Worm (Caenorhabditis elegans) whole organism, L4 larva: ENCODE results near the gene T28B11.1.

Experiments used
- D1046.2 ChIP-seq: fragments of 200-800 bp; sonication (Bioruptor generic); IDR thresholded peaks from 2 replicates; pipeline ENCODE4 v1.3.6; 2022; ENCODE audit warnings: missing genetic modification characterization, missing compliant biosample characterization
- F10B5.3 ChIP-seq: sonication (generic microtip); optimal IDR thresholded peaks from 2 replicates; lab custom pipeline; 2016; ENCODE audit warnings: mild to moderate bottlenecking, missing genetic modification characterization, missing compliant biosample characterization
- F26F4.8 ChIP-seq: fragments of 200-800 bp; sonication (Bioruptor generic); conservative IDR thresholded peaks from 2 replicates; pipeline ENCODE4 v1.3.6; 2022; ENCODE audit warnings: missing genetic modification characterization, missing compliant biosample characterization
- F44E2.7 ChIP-seq: fragments of 200-800 bp; sonication (Bioruptor generic); IDR thresholded peaks from 2 replicates; pipeline ENCODE4 v2.1.2; 2022; ENCODE audit warnings: missing genetic modification characterization, missing compliant biosample characterization
- F49E8.2 ChIP-seq: sonication (generic microtip); optimal IDR thresholded peaks from 2 replicates; lab custom pipeline; 2016; ENCODE audit warnings: missing compliant biosample characterization, mild to moderate bottlenecking, missing genetic modification characterization, borderline replicate concordance
- Y75B8A.6 ChIP-seq: fragments of 200-800 bp; sonication (Bioruptor generic); IDR thresholded peaks from 2 replicates; pipeline ENCODE4 v1.3.6; 2022; ENCODE audit warnings: missing genetic modification reagents, missing genetic modification characterization, missing compliant biosample characterization
- ZK337.2 ChIP-seq: fragments of 200-800 bp; sonication (Bioruptor generic); IDR thresholded peaks from 2 replicates; pipeline ENCODE4 v1.3.6; 2022; ENCODE audit warnings: missing genetic modification reagents, missing genetic modification characterization, missing compliant biosample characterization
- ZK546.5 ChIP-seq, 2 experiments: sonication (generic microtip); optimal IDR thresholded peaks; 2 replicates each; lab custom pipeline; 2017; ENCODE audit warnings: missing biosample characterization in 2 of 2, missing genetic modification characterization in 2 of 2
- aha-1 ChIP-seq: fragments of 150-350 bp; peaks from one replicate; lab custom pipeline; 2014; ENCODE audit warnings: missing biosample characterization, missing genetic modification characterization
- aly-2 ChIP-seq: sonication (generic microtip); optimal IDR thresholded peaks from 2 replicates; lab custom pipeline; 2018; ENCODE audit warnings: missing biosample characterization, missing genetic modification characterization
- ama-1 ChIP-seq: fragments of 150-350 bp; optimal IDR thresholded peaks from 2 replicates; lab custom pipeline; 2014; ENCODE audit warnings: inconsistent platforms, mixed read lengths
- arid-1 ChIP-seq: fragments of 200-800 bp; sonication (Bioruptor generic); conservative IDR thresholded peaks from 2 replicates; pipeline ENCODE4 v1.3.6; 2022; ENCODE audit warnings: missing genetic modification reagents, missing genetic modification characterization, missing compliant biosample characterization
- ceh-32 ChIP-seq: sonication (generic microtip); optimal IDR thresholded peaks from 2 replicates; lab custom pipeline; 2016; ENCODE audit warnings: mild to moderate bottlenecking, missing genetic modification characterization, missing compliant biosample characterization; ENCODE audit not compliant: poor library complexity
- ceh-62 ChIP-seq: sonication (generic microtip); optimal IDR thresholded peaks from 2 replicates; lab custom pipeline; 2017; ENCODE audit warnings: missing biosample characterization, missing genetic modification characterization
- cey-2 ChIP-seq: sonication (generic microtip); optimal IDR thresholded peaks from 3 replicates; lab custom pipeline; 2017; ENCODE audit warnings: missing genetic modification characterization, mild to moderate bottlenecking, missing compliant biosample characterization, antibody characterized with exemption, borderline replicate concordance; ENCODE audit not compliant: insufficient read depth
- daf-12 ChIP-seq: fragments of 150-350 bp; optimal IDR thresholded peaks from 2 replicates; lab custom pipeline; 2014; ENCODE audit warnings: missing biosample characterization, missing genetic modification reagents, missing genetic modification characterization
- daf-8 ChIP-seq: fragments of 200-800 bp; sonication (Bioruptor generic); IDR thresholded peaks from 2 replicates; pipeline ENCODE4 v1.3.6; 2022; ENCODE audit warnings: missing genetic modification characterization, missing compliant biosample characterization
- dmd-9 ChIP-seq: fragments of 200-800 bp; sonication (Bioruptor generic); IDR thresholded peaks from 2 replicates; pipeline ENCODE4 v1.3.6; 2022; ENCODE audit warnings: missing genetic modification reagents, missing genetic modification characterization, missing compliant biosample characterization
- dpl-1 ChIP-seq: fragments of 150-350 bp; optimal IDR thresholded peaks from 2 replicates; lab custom pipeline; 2014; ENCODE audit warnings: missing biosample characterization, missing genetic modification reagents, missing genetic modification characterization
- fos-1 ChIP-seq: fragments of 150-350 bp; optimal IDR thresholded peaks from 2 replicates; lab custom pipeline; 2014; ENCODE audit warnings: missing biosample characterization, missing genetic modification characterization
- gei-8 ChIP-seq: fragments of 200-800 bp; sonication (Bioruptor generic); optimal IDR thresholded peaks from 2 replicates; lab custom pipeline; 2018; ENCODE audit warnings: mild to moderate bottlenecking, missing genetic modification characterization, missing compliant biosample characterization
- hlh-30 ChIP-seq: sonication (generic microtip); optimal IDR thresholded peaks from 2 replicates; lab custom pipeline; 2017; ENCODE audit warnings: antibody characterized with exemption, mild to moderate bottlenecking, missing genetic modification characterization, missing compliant biosample characterization; ENCODE audit not compliant: insufficient read depth
- hmg-1.1 ChIP-seq: fragments of 200-800 bp; sonication (Bioruptor generic); IDR thresholded peaks from 2 replicates; pipeline ENCODE4 v1.3.6; 2022; ENCODE audit warnings: missing genetic modification reagents, missing genetic modification characterization, missing compliant biosample characterization
- jun-1 ChIP-seq: fragments of 150-350 bp; optimal IDR thresholded peaks from 2 replicates; lab custom pipeline; 2014; ENCODE audit warnings: missing biosample characterization, missing genetic modification reagents, missing genetic modification characterization
- lim-7 ChIP-seq: fragments of 200-800 bp; sonication (Bioruptor generic); IDR thresholded peaks from 2 replicates; pipeline ENCODE4 v1.3.6; 2022; ENCODE audit warnings: missing genetic modification characterization, missing compliant biosample characterization
- lin-1 ChIP-seq: fragments of 200-800 bp; sonication (Bioruptor generic); IDR thresholded peaks from 2 replicates; pipeline ENCODE4 v1.3.6; 2022; ENCODE audit warnings: missing genetic modification reagents, missing genetic modification characterization, missing compliant biosample characterization
- lsy-2 ChIP-seq, 2 experiments: fragments of 150-350 bp in 1 of 2; sonication (generic microtip) in 1 of 2; optimal IDR thresholded peaks; 2 replicates each; lab custom pipeline; 2014 to 2017; ENCODE audit warnings: missing biosample characterization in 2 of 2, missing genetic modification characterization in 2 of 2
- madf-9 ChIP-seq: fragments of 200-800 bp; sonication (Bioruptor generic); conservative IDR thresholded peaks from 2 replicates; pipeline ENCODE4 v1.3.6; 2022; ENCODE audit warnings: missing genetic modification reagents, missing genetic modification characterization, missing compliant biosample characterization
- mdl-1 ChIP-seq, 2 experiments: fragments of 150-350 bp in 1 of 2; sonication (generic microtip) in 1 of 2; optimal IDR thresholded peaks; 2 replicates each; lab custom pipeline; 2014 to 2017; ENCODE audit warnings: missing biosample characterization in 2 of 2, missing genetic modification characterization in 2 of 2
- mdt-29 ChIP-seq: fragments of 200-800 bp; sonication (Bioruptor generic); IDR thresholded peaks from 2 replicates; pipeline ENCODE4 v1.3.6; 2022; ENCODE audit warnings: missing genetic modification reagents, missing genetic modification characterization, missing compliant biosample characterization
- mxl-2 ChIP-seq: fragments of 200-800 bp; sonication (Bioruptor generic); conservative IDR thresholded peaks from 2 replicates; pipeline ENCODE4 v1.3.6; 2022; ENCODE audit warnings: missing genetic modification reagents, missing genetic modification characterization, missing compliant biosample characterization
- mxl-3 ChIP-seq: fragments of 200-800 bp; sonication (Bioruptor generic); optimal IDR thresholded peaks from 2 replicates; lab custom pipeline; 2018; ENCODE audit warnings: mild to moderate bottlenecking, missing genetic modification characterization, missing compliant biosample characterization
- nhr-25 ChIP-seq: sonication (generic microtip); optimal IDR thresholded peaks from 2 replicates; lab custom pipeline; 2017; ENCODE audit warnings: missing genetic modification characterization, mild to moderate bottlenecking, missing compliant biosample characterization, antibody characterized with exemption, moderate library complexity, borderline replicate concordance; ENCODE audit not compliant: insufficient read depth
- nhr-41 ChIP-seq: fragments of 200-800 bp; sonication (Bioruptor generic); IDR thresholded peaks from 2 replicates; pipeline ENCODE4 v1.3.6; 2022; ENCODE audit warnings: missing genetic modification reagents, missing genetic modification characterization, missing compliant biosample characterization
- nhr-42 ChIP-seq: fragments of 200-800 bp; sonication (Bioruptor generic); IDR thresholded peaks from 2 replicates; pipeline ENCODE4 v1.3.6; 2022; ENCODE audit warnings: missing genetic modification characterization, missing compliant biosample characterization
- php-3 ChIP-seq: fragments of 200-800 bp; sonication (Bioruptor generic); IDR thresholded peaks from 2 replicates; pipeline ENCODE4 v1.3.6; 2022; ENCODE audit warnings: missing genetic modification reagents, missing genetic modification characterization, missing compliant biosample characterization
- rbr-2 ChIP-seq: sonication (generic microtip); optimal IDR thresholded peaks from 2 replicates; lab custom pipeline; 2016; ENCODE audit warnings: missing genotype, missing genetic modification characterization, missing compliant biosample characterization
- set-16 ChIP-seq: fragments of 200-800 bp; sonication (Bioruptor generic); IDR thresholded peaks from 2 replicates; pipeline ENCODE4 v1.3.6; 2022; ENCODE audit warnings: missing genetic modification reagents, missing genetic modification characterization, missing compliant biosample characterization
- snpc-1.2 ChIP-seq: fragments of 200-800 bp; sonication (Bioruptor generic); IDR thresholded peaks from 2 replicates; pipeline ENCODE4 v1.3.6; 2022; ENCODE audit warnings: missing genetic modification reagents, missing genetic modification characterization, missing compliant biosample characterization
- spr-3 ChIP-seq: fragments of 200-800 bp; sonication (Bioruptor generic); optimal IDR thresholded peaks from 2 replicates; lab custom pipeline; 2018; ENCODE audit warnings: mild to moderate bottlenecking, missing genetic modification characterization, missing compliant biosample characterization
- tag-97 ChIP-seq: fragments of 200-800 bp; sonication (Bioruptor generic); IDR thresholded peaks from 2 replicates; pipeline ENCODE4 v1.3.6; 2022; ENCODE audit warnings: missing genetic modification characterization, missing compliant biosample characterization
- tra-1 ChIP-seq: fragments of 200-800 bp; sonication (Bioruptor generic); IDR thresholded peaks from 2 replicates; pipeline ENCODE4 v1.3.6; 2022; ENCODE audit warnings: missing genetic modification reagents, missing genetic modification characterization, missing compliant biosample characterization
- unc-130 ChIP-seq: sonication (generic microtip); optimal IDR thresholded peaks from 2 replicates; lab custom pipeline; 2016; ENCODE audit warnings: missing genetic modification reagents, missing genetic modification characterization, missing compliant biosample characterization
- unc-62 ChIP-seq, 3 experiments: fragments of 150-350 bp in 1 of 3; sonication (generic microtip); optimal IDR thresholded peaks in 2 of 3; peaks in 1 of 3; 1 replicate in 1 of 3; 2 replicates in 2 of 3; lab custom pipeline; 2014 to 2017; ENCODE audit warnings: missing biosample characterization in 3 of 3, missing genetic modification characterization in 3 of 3, missing genetic modification reagents in 3 of 3, missing genotype in 1 of 3
- zfp-2 ChIP-seq: sonication (generic microtip); optimal IDR thresholded peaks from 2 replicates; lab custom pipeline; 2016; ENCODE audit warnings: mild to moderate bottlenecking, missing genetic modification characterization, missing compliant biosample characterization
- ztf-7 ChIP-seq: fragments of 150-350 bp; optimal IDR thresholded peaks from 2 replicates; lab custom pipeline; 2014; ENCODE audit warnings: missing biosample characterization, missing genetic modification characterization

The T28B11.1 gene

ce11 chrV:10718037-10718436 lies 14.2 kb downstream of the T28B11.1 start:
- no peak for TF ChIP-seq lin-1 (GFP tag; lab: Robert Waterston, UW)
- no peak for TF ChIP-seq mdl-1 (tag; optimal IDR thresholded peaks at IDR 0.05; lab: Kevin White, UChicago)
- no peak for TF ChIP-seq Y75B8A.6 (GFP tag; lab: Robert Waterston, UW)
- TF ChIP-seq lim-7 (GFP tag; lab: Robert Waterston, UW), result no peak
- TF ChIP-seq D1046.2 (GFP tag; lab: Robert Waterston, UW), result no peak
- no peak for TF ChIP-seq aly-2 (tag; lab: Kevin White, UChicago)
- no peak for TF ChIP-seq nhr-41 (GFP tag; lab: Robert Waterston, UW)
- no peak for TF ChIP-seq fos-1 (tag; lab: Kevin White, UChicago)
- no peak for TF ChIP-seq snpc-1.2
- no peak for TF ChIP-seq ceh-32 (tag; lab: Kevin White, UChicago)
- no peak for TF ChIP-seq madf-9 (GFP tag; lab: Robert Waterston, UW)
- TF ChIP-seq arid-1 (GFP tag; lab: Robert Waterston, UW), result no peak
- TF ChIP-seq gei-8 (GFP tag; lab: Kevin White, UChicago), result no peak
- no peak for TF ChIP-seq lsy-2 (tag; optimal IDR thresholded peaks at IDR 0.05; lab: Kevin White, UChicago)
- no peak for TF ChIP-seq set-16 (GFP tag; lab: Robert Waterston, UW)
- no peak for TF ChIP-seq aha-1
- no peak for TF ChIP-seq F44E2.7

ce11 chrV:10716865-10717713 lies 15.1 kb downstream of the T28B11.1 start:
- peak; percentile 92 for TF ChIP-seq nhr-25 (tag; lab: Kevin White, UChicago)
- TF ChIP-seq F49E8.2 (tag; lab: Kevin White, UChicago), result no peak
- no peak for TF ChIP-seq ceh-62 (tag; lab: Kevin White, UChicago)
- TF ChIP-seq ZK546.5 (tag; optimal IDR thresholded peaks at IDR 0.05; lab: Kevin White, UChicago), result no peak
- no peak for TF ChIP-seq tag-97
- TF ChIP-seq hmg-1.1 (GFP tag; lab: Robert Waterston, UW), result peak; percentile 15; the same call in 1 of the 2 replicates
- no peak for TF ChIP-seq spr-3 (GFP tag; lab: Kevin White, UChicago)
- peak; percentile 6 for TF ChIP-seq rbr-2
- TF ChIP-seq fos-1 (tag; lab: Kevin White, UChicago), result no peak
- TF ChIP-seq jun-1 (tag; lab: Kevin White, UChicago), result no peak
- no peak for TF ChIP-seq nhr-42 (GFP tag; lab: Robert Waterston, UW)
- TF ChIP-seq unc-62 (GFP tag; optimal IDR thresholded peaks at IDR 0.05 in 1 of 2; lab: Kevin White, UChicago), result peak in 1 of 2 experiments; percentile 98
- no peak for TF ChIP-seq unc-62 (tag; optimal IDR thresholded peaks at IDR 0.05; lab: Kevin White, UChicago)
- TF ChIP-seq ztf-7 (tag; lab: Kevin White, UChicago), result no peak
- peak; percentile 60 for TF ChIP-seq tra-1
- TF ChIP-seq dpl-1 (GFP tag; lab: Kevin White, UChicago), result peak; percentile 24
- peak; percentile 86 for TF ChIP-seq mxl-3 (GFP tag; lab: Kevin White, UChicago)
- no peak for TF ChIP-seq daf-12 (tag; lab: Kevin White, UChicago)
- TF ChIP-seq hlh-30, result peak; percentile 89
- TF ChIP-seq unc-130, result no peak
- no peak for TF ChIP-seq mdt-29 (GFP tag; lab: Robert Waterston, UW)
- no peak for TF ChIP-seq F26F4.8 (GFP tag; lab: Robert Waterston, UW)
- TF ChIP-seq gei-8 (GFP tag; lab: Kevin White, UChicago), result no peak
- no peak for TF ChIP-seq daf-8 (GFP tag; lab: Robert Waterston, UW)
- TF ChIP-seq ama-1, result no peak
- no peak; the same call in 1 of the 2 replicates for TF ChIP-seq lin-1 (GFP tag; lab: Robert Waterston, UW)
- TF ChIP-seq mdl-1 (tag; optimal IDR thresholded peaks at IDR 0.05; lab: Kevin White, UChicago), result peak; percentile 60 to 91
- no peak for TF ChIP-seq zfp-2
- TF ChIP-seq cey-2 (tag; lab: Kevin White, UChicago), result peak; percentile 83
- 0 out of 2 replicates have a peak, but pooled peaks have one; percentile 3 for TF ChIP-seq Y75B8A.6 (GFP tag; lab: Robert Waterston, UW)
- no peak for TF ChIP-seq F10B5.3 (tag; lab: Kevin White, UChicago)
- no peak for TF ChIP-seq ZK337.2 (GFP tag; lab: Robert Waterston, UW)
- TF ChIP-seq F44E2.7, result no peak
- TF ChIP-seq mxl-2 (GFP tag; lab: Robert Waterston, UW), result no peak
- TF ChIP-seq php-3 (GFP tag; lab: Robert Waterston, UW), result no peak
- TF ChIP-seq dmd-9, result no peak
